Fruit fly (Drosophila melanogaster) whole organism, embryonic: ENCODE measurements around the gene CG4960.

Experiments
- Bgb ChIP-seq: fragments of 200-800 bp; sonication (Bioruptor generic); IDR thresholded peaks from 2 replicates; pipeline ENCODE4 v1.3.6; 2022; ENCODE audit warnings: missing biosample characterization, missing genetic modification characterization; ENCODE audit not compliant: partially characterized antibody
- CG10267 ChIP-seq: fragments of 200-800 bp; sonication (Bioruptor generic); optimal IDR thresholded peaks from 2 replicates; lab custom pipeline; 2018; ENCODE audit warnings: missing biosample characterization, mild to moderate bottlenecking, missing genetic modification characterization, moderate library complexity
- CG10543 ChIP-seq: fragments of 200-800 bp; sonication (Bioruptor generic); optimal IDR thresholded peaks from 3 replicates; lab custom pipeline; 2017; ENCODE audit warnings: missing biosample characterization, mild to moderate bottlenecking, missing genetic modification characterization, moderate library complexity
- CG11504 ChIP-seq: fragments of 200-800 bp; sonication (Bioruptor generic); optimal IDR thresholded peaks from 3 replicates; lab custom pipeline; 2019; ENCODE audit warnings: missing biosample characterization, mild to moderate bottlenecking, missing genetic modification characterization, moderate library complexity
- CG13894 ChIP-seq: fragments of 200-800 bp; sonication (Bioruptor generic); optimal IDR thresholded peaks from 3 replicates; lab custom pipeline; 2018; ENCODE audit warnings: missing biosample characterization, mild to moderate bottlenecking, missing genetic modification characterization, moderate library complexity
- CG15073 ChIP-seq: fragments of 200-800 bp; sonication (Bioruptor generic); optimal IDR thresholded peaks from 2 replicates; lab custom pipeline; 2016; ENCODE audit warnings: missing biosample characterization, missing genetic modification characterization
- CG30403 ChIP-seq: fragments of 200-800 bp; sonication (Bioruptor generic); optimal IDR thresholded peaks from 3 replicates; lab custom pipeline; 2016; ENCODE audit warnings: missing biosample characterization, missing genetic modification characterization
- CG3065 ChIP-seq: fragments of 200-800 bp; sonication (Bioruptor generic); optimal IDR thresholded peaks from 2 replicates; lab custom pipeline; 2016; ENCODE audit warnings: missing biosample characterization, missing genetic modification characterization
- CG32532 ChIP-seq: fragments of 200-800 bp; sonication (Bioruptor generic); IDR thresholded peaks from 2 replicates; pipeline ENCODE4 v1.3.6; 2022; ENCODE audit warnings: missing biosample characterization, missing genetic modification characterization
- CG3281 ChIP-seq: fragments of 200-800 bp; sonication (Bioruptor generic); optimal IDR thresholded peaks from 3 replicates; lab custom pipeline; 2017; ENCODE audit warnings: missing biosample characterization, mild to moderate bottlenecking, missing genetic modification characterization
- CG34422 ChIP-seq: fragments of 200-800 bp; sonication (Bioruptor generic); IDR thresholded peaks from 3 replicates; pipeline ENCODE4 v1.3.6; 2022; ENCODE audit warnings: missing biosample characterization, missing genetic modification characterization
- CG5180 ChIP-seq: fragments of 200-800 bp; sonication (Bioruptor generic); optimal IDR thresholded peaks from 3 replicates; lab custom pipeline; 2017; ENCODE audit warnings: missing biosample characterization, missing genetic modification characterization, mild to moderate bottlenecking, moderate library complexity, missing genetic modification reagents
- CG8359 ChIP-seq: fragments of 200-800 bp; sonication (Bioruptor generic); optimal IDR thresholded peaks from 2 replicates; lab custom pipeline; 2017; ENCODE audit warnings: missing biosample characterization, mild to moderate bottlenecking, missing genetic modification characterization, borderline replicate concordance
- Deaf1 ChIP-seq: fragments of 200-800 bp; optimal IDR thresholded peaks from 3 replicates; lab custom pipeline; 2019; ENCODE audit warnings: missing biosample characterization, mild to moderate bottlenecking, missing genetic modification characterization, moderate library complexity
- E2f1 ChIP-seq: fragments of 200-800 bp; sonication (Bioruptor generic); IDR thresholded peaks from 2 replicates; pipeline ENCODE4 v1.3.6; 2022; ENCODE audit warnings: missing biosample characterization, missing genetic modification characterization
- HLHmδ ChIP-seq: fragments of 200-800 bp; sonication (Bioruptor generic); optimal IDR thresholded peaks from 2 replicates; lab custom pipeline; 2018; ENCODE audit warnings: missing biosample characterization, mild to moderate bottlenecking, missing genetic modification characterization, moderate library complexity
- Hey ChIP-seq: fragments of 200-800 bp; sonication (Bioruptor generic); optimal IDR thresholded peaks from 3 replicates; lab custom pipeline; 2018; ENCODE audit warnings: missing biosample characterization, mild to moderate bottlenecking, missing genetic modification characterization
- Hr3 ChIP-seq: fragments of 200-800 bp; sonication (Bioruptor generic); optimal IDR thresholded peaks from 3 replicates; lab custom pipeline; 2016; ENCODE audit warnings: missing biosample characterization, missing genetic modification characterization
- NFAT ChIP-seq: fragments of 200-800 bp; sonication (Bioruptor generic); IDR thresholded peaks from 2 replicates; pipeline ENCODE4 v1.3.6; 2022; ENCODE audit warnings: missing biosample characterization, missing genetic modification characterization
- Nf-YB ChIP-seq: fragments of 200-800 bp; sonication (Bioruptor generic); optimal IDR thresholded peaks from 3 replicates; lab custom pipeline; 2019; ENCODE audit warnings: missing biosample characterization, mild to moderate bottlenecking, missing genetic modification characterization, moderate library complexity
- Nf-YC ChIP-seq: fragments of 200-800 bp; optimal IDR thresholded peaks from 3 replicates; lab custom pipeline; 2019; ENCODE audit warnings: missing biosample characterization, mild to moderate bottlenecking, missing genetic modification characterization, moderate library complexity
- Opbp ChIP-seq: fragments of 200-800 bp; sonication (Bioruptor generic); IDR thresholded peaks from 3 replicates; pipeline ENCODE4 v1.3.6; 2022; ENCODE audit warnings: missing biosample characterization, missing genetic modification characterization; ENCODE audit not compliant: partially characterized antibody
- Ptx1 ChIP-seq: fragments of 200-800 bp; sonication (Bioruptor generic); IDR thresholded peaks from 2 replicates; pipeline ENCODE4 v1.3.6; 2022; ENCODE audit warnings: missing biosample characterization, missing genetic modification characterization
- Trl ChIP-seq, 3 experiments: fragments of >200 bp in 2 of 3; fragments of 200-800 bp in 1 of 3; sonication (Bioruptor generic) in 1 of 3; optimal IDR thresholded peaks; 2 replicates in 1 of 3; 3 replicates in 2 of 3; lab custom pipeline; 2016 to 2017; ENCODE audit warnings: missing biosample characterization in 1 of 3, missing genetic modification characterization in 1 of 3
- Xbp1 ChIP-seq: fragments of 200-800 bp; sonication (Bioruptor generic); optimal IDR thresholded peaks from 3 replicates; lab custom pipeline; 2016; ENCODE audit warnings: missing biosample characterization, mild to moderate bottlenecking, missing genetic modification characterization
- abd-A ChIP-seq: fragments of 200-800 bp; sonication (Bioruptor generic); optimal IDR thresholded peaks from 3 replicates; lab custom pipeline; 2019; ENCODE audit warnings: missing biosample characterization, mild to moderate bottlenecking, missing genetic modification characterization, moderate library complexity
- amos ChIP-seq: fragments of 200-800 bp; sonication (Bioruptor generic); IDR thresholded peaks from 2 replicates; pipeline ENCODE4 v1.3.6; 2022; ENCODE audit warnings: missing biosample characterization, missing genetic modification characterization; ENCODE audit not compliant: partially characterized antibody
- bab2 ChIP-seq: fragments of 200-800 bp; sonication (Bioruptor generic); optimal IDR thresholded peaks from 2 replicates; lab custom pipeline; 2016; ENCODE audit warnings: missing biosample characterization, missing genetic modification characterization
- cad ChIP-seq: fragments of >200 bp; optimal IDR thresholded peaks from 2 replicates; lab custom pipeline; 2017; ENCODE audit warnings: missing biosample characterization, missing genetic modification characterization
- chm ChIP-seq: fragments of 200-800 bp; sonication (Bioruptor generic); IDR thresholded peaks from 2 replicates; pipeline ENCODE4 v1.3.6; 2022; ENCODE audit warnings: missing biosample characterization, missing genetic modification characterization
- ci ChIP-seq: fragments of 200-800 bp; sonication (Bioruptor generic); IDR thresholded peaks from 3 replicates; pipeline ENCODE4 v1.3.6; 2022; ENCODE audit warnings: missing biosample characterization, missing genetic modification characterization
- ftz-f1 ChIP-seq: fragments of 200-800 bp; sonication (Bioruptor generic); optimal IDR thresholded peaks from 2 replicates; lab custom pipeline; 2016; ENCODE audit warnings: missing biosample characterization, missing genetic modification characterization
- gce ChIP-seq: fragments of 200-800 bp; sonication (Bioruptor generic); IDR thresholded peaks from 3 replicates; pipeline ENCODE4 v1.3.6; 2022; ENCODE audit warnings: missing biosample characterization, missing genetic modification characterization
- grau ChIP-seq: fragments of 200-800 bp; optimal IDR thresholded peaks from 3 replicates; lab custom pipeline; 2019; ENCODE audit warnings: missing biosample characterization, mild to moderate bottlenecking, missing genetic modification characterization, moderate library complexity
- grn ChIP-seq: fragments of 200-800 bp; sonication (Bioruptor generic); optimal IDR thresholded peaks from 3 replicates; lab custom pipeline; 2017; ENCODE audit warnings: missing biosample characterization, missing genetic modification characterization
- inv ChIP-seq: fragments of 200-800 bp; sonication (Bioruptor generic); IDR thresholded peaks from 2 replicates; pipeline ENCODE4 v1.3.6; 2022; ENCODE audit warnings: missing biosample characterization, missing genetic modification characterization; ENCODE audit not compliant: partially characterized antibody
- mam ChIP-seq: fragments of 200-800 bp; sonication (Bioruptor generic); optimal IDR thresholded peaks from 3 replicates; lab custom pipeline; 2016; ENCODE audit warnings: missing biosample characterization, missing genetic modification characterization
- nom ChIP-seq: fragments of 200-800 bp; sonication (Bioruptor generic); optimal IDR thresholded peaks from 2 replicates; lab custom pipeline; 2017; ENCODE audit warnings: missing biosample characterization, missing genetic modification characterization, mild to moderate bottlenecking, moderate library complexity, missing genetic modification reagents
- otp ChIP-seq: fragments of 200-800 bp; sonication (Bioruptor generic); IDR thresholded peaks from 3 replicates; pipeline ENCODE4, ENCODE4 v1.3.6; 2022; ENCODE audit warnings: missing biosample characterization, missing genetic modification characterization
- pho ChIP-seq: fragments of 200-800 bp; sonication (Bioruptor generic); optimal IDR thresholded peaks from 2 replicates; lab custom pipeline; 2016; ENCODE audit warnings: missing biosample characterization, missing genetic modification characterization
- repo ChIP-seq: fragments of 200-800 bp; sonication (Bioruptor generic); optimal IDR thresholded peaks from 2 replicates; lab custom pipeline; 2016; ENCODE audit warnings: missing biosample characterization, missing genetic modification characterization
- scrt ChIP-seq: fragments of 200-800 bp; sonication (Bioruptor generic); optimal IDR thresholded peaks from 2 replicates; lab custom pipeline; 2018; ENCODE audit warnings: missing biosample characterization, mild to moderate bottlenecking, missing genetic modification characterization, moderate library complexity
- slbo ChIP-seq: fragments of 200-800 bp; sonication (Bioruptor generic); IDR thresholded peaks from 2 replicates; pipeline ENCODE4 v1.3.6; 2022; ENCODE audit warnings: missing biosample characterization, missing genetic modification characterization
- so ChIP-seq: fragments of 200-800 bp; sonication (Bioruptor generic); IDR thresholded peaks from 3 replicates; pipeline ENCODE4 v1.3.6; 2022; ENCODE audit warnings: missing biosample characterization, missing genetic modification characterization
- sqz ChIP-seq: fragments of 200-800 bp; sonication (Bioruptor generic); optimal IDR thresholded peaks from 3 replicates; lab custom pipeline; 2018; ENCODE audit warnings: missing biosample characterization, mild to moderate bottlenecking, missing genetic modification characterization
- tgo ChIP-seq: fragments of 200-800 bp; sonication (Bioruptor generic); IDR thresholded peaks from 3 replicates; pipeline ENCODE4 v1.3.6; 2022; ENCODE audit warnings: missing biosample characterization, missing genetic modification characterization

The CG4960 gene

DNA sequence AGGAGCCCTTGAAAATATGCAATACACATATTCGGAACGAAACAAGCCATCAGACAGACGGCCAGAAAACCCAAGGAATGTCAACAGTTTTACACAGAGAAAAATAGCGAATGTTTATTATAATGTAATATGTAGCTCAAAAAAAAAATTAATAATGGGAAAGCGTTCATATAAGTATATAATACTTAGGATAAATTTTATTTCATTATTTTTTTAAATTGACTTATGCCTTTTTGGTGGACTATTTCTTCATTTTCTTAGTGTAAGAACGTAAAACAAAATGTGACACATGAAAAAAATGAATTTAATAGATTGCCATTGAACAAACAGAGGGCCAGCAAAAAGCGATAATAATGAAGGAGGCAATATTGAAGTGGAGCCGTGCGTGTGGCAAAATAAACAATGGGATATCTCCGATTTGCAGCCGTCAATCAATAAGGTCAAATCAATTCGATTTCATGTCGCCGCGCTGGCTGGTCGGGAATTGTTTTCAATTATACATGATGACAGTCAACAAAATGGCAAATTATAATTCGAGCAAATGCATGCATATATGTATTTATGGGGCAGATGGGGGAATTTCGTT is 32.2 kb downstream of the CG4960 start (continued):
- TF ChIP-seq pho (GFP tag; lab: Kevin White, UChicago) (no peak), chm (no peak), tgo (peak; percentile 39; the same call in 2 of the 3 replicates), otp (GFP tag; lab: Robert Waterston, UW) (no peak), CG30403 (GFP tag; lab: Kevin White, UChicago) (peak; percentile 10), mam (no peak), CG8359 (no peak), CG10267 (tag; lab: Kevin White, UChicago) (no peak), cad (GFP tag; lab: Kevin White, UChicago) (no peak), Xbp1 (GFP tag; lab: Kevin White, UChicago) (no peak), gce (GFP tag; lab: Robert Waterston, UW) (0 out of 3 replicates have a peak, but pooled peaks have one; percentile 51), E2f1 (GFP tag; lab: Robert Waterston, UW) (no peak), abd-A (tag; lab: Kevin White, UChicago) (no peak), Ptx1 (peak; percentile 43)

- peak; percentile 95 for TF ChIP-seq CG15073
- TF ChIP-seq CG5180 (GFP tag; lab: Kevin White, UChicago): peak; percentile 40
- TF ChIP-seq Hr3 (GFP tag; lab: Kevin White, UChicago): no peak
Measured at dm6 chr3R:25753798-25754197, 33.3 kb downstream of the CG4960 start.

DNA sequence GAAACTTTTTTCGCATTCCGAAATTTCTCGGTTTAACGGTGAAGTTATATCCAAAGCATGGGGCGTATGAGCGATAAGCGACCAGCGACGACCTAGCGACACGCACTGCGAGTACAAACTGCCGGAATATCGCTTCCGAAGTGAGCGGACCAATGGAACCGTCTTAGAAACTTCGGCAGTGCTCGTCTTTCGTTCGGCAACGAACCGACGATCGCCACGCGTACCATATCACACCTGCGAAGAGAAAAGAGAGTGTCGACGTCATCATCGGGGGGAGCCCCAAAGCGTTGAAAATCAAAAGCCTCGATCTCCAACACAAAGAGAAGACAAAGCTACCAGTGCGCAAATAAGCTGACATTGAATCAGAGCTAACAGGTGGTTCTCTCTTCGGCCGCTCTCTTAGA is 46.7 kb downstream of the CG4960 start, which contains the start of gene LpR2:
Gene LpR2 (minus strand): TSS at position 118 of the 404 bp plus-strand sequence.
- TF ChIP-seq CG34422 (GFP tag; lab: Robert Waterston, UW) (peak; percentile 13; the same call in 1 of the 3 replicates), Nf-YB (GFP tag; lab: Kevin White, UChicago) (peak; percentile 95), ci (GFP tag; lab: Robert Waterston, UW) (peak; percentile 65; the same call in 2 of the 3 replicates), Hey (tag; lab: Kevin White, UChicago) (peak; percentile 12), grau (tag; lab: Kevin White, UChicago) (no peak), amos (GFP tag; lab: Robert Waterston, UW) (peak; percentile 45; the same call in 1 of the 2 replicates), so (GFP tag; lab: Robert Waterston, UW) (0 out of 3 replicates have a peak, but pooled peaks have one; percentile 16), CG10543 (peak; percentile 80), Bgb (GFP tag; lab: Robert Waterston, UW) (peak; percentile 37; the same call in 1 of the 2 replicates), sqz (GFP tag; lab: Kevin White, UChicago) (peak; percentile 35), CG13894 (tag; lab: Kevin White, UChicago) (peak; percentile 64), ftz-f1 (GFP tag; lab: Kevin White, UChicago) (peak; percentile 58), NFAT (GFP tag; lab: Robert Waterston, UW) (no peak), HLHmδ (no peak), CG3065 (GFP tag; lab: Kevin White, UChicago) (no peak), CG32532 (peak; percentile 51; the same call in 1 of the 2 replicates), nom (GFP tag; lab: Kevin White, UChicago) (no peak), Trl (optimal IDR thresholded peaks at IDR 0.05; lab: Kevin White, UChicago) (peak; percentile 81 to 91), Trl (GFP tag; optimal IDR thresholded peaks at IDR 0.05; lab: Kevin White, UChicago) (no peak), Opbp (GFP tag; lab: Robert Waterston, UW) (0 out of 3 replicates have a peak, but pooled peaks have one; percentile 40), repo (no peak), CG11504 (no peak), grn (GFP tag; lab: Kevin White, UChicago) (peak; percentile 70), bab2 (GFP tag; lab: Kevin White, UChicago) (no peak), Nf-YC (tag; lab: Kevin White, UChicago) (peak; percentile 97), Xbp1 (GFP tag; lab: Kevin White, UChicago) (peak; percentile 76), slbo (GFP tag; lab: Robert Waterston, UW) (0 out of 2 replicates have a peak, but pooled peaks have one; percentile 3), CG3281 (GFP tag; lab: Kevin White, UChicago) (peak; percentile 19), Deaf1 (peak; percentile 100), inv (GFP tag; lab: Robert Waterston, UW) (peak; percentile 17; the same call in 1 of the 2 replicates), scrt (GFP tag; lab: Kevin White, UChicago) (peak; percentile 10)
